Worm (Caenorhabditis elegans): ENCODE data around the gene F08G5.3.

ce11 chrIV:12382864-12383263 lies 34.5 kb downstream of the F08G5.3 start, which contains the start of gene thn-2:
- TF ChIP-seq klf-2 (GFP tag; conservative IDR thresholded peaks at IDR 0.05) (no peak), ztf-23 (GFP tag; IDR thresholded peaks at IDR 0.05) (no peak), flt-1 (GFP tag; IDR thresholded peaks at IDR 0.05) (no peak), med-1 (GFP tag; optimal IDR thresholded peaks at IDR 0.05; ENCODE audit: insufficient read depth) (no peak), ref-1 (GFP tag; conservative IDR thresholded peaks at IDR 0.05) (no peak), ztf-29 (GFP tag; IDR thresholded peaks at IDR 0.05) (no peak), T22C8.4 (GFP tag; IDR thresholded peaks at IDR 0.05) (no peak), tab-1 (GFP tag; IDR thresholded peaks at IDR 0.05) (no peak), cog-1 (tag; optimal IDR thresholded peaks at IDR 0.05) (no peak)

All from whole organism, midembryonic.